Fruit fly (Drosophila melanogaster) Kc167 (cell line): ENCODE results near the gene CG2021.

Experiments
- Myc ChIP-seq: fragments of >200 bp; optimal IDR thresholded peaks from 2 replicates; lab custom pipeline; 2017; ENCODE audit warnings: missing external identifiers
- Sin3A ChIP-seq: fragments of >200 bp; optimal IDR thresholded peaks from 2 replicates; lab custom pipeline; 2018; ENCODE audit warnings: missing external identifiers
- h ChIP-seq: fragments of >200 bp; optimal IDR thresholded peaks from 3 replicates; lab custom pipeline; 2018; ENCODE audit warnings: missing external identifiers
- insv ChIP-seq: fragments of >200 bp; optimal IDR thresholded peaks from 3 replicates; lab custom pipeline; 2018; ENCODE audit warnings: missing external identifiers
- psq ChIP-seq: fragments of >200 bp; optimal IDR thresholded peaks from 2 replicates; lab custom pipeline; 2017; ENCODE audit warnings: missing external identifiers

- TF ChIP-seq h (no peak), Myc (lab: Kevin White, UChicago) (no peak), insv (lab: Kevin White, UChicago) (no peak), Sin3A (lab: Kevin White, UChicago) (no peak), psq (lab: Kevin White, UChicago) (no peak)
These were observed 47.0 kb downstream of the CG2021 start for dm6 chr3L:1730160-1730595.
